Fruit fly (Drosophila melanogaster): ENCODE measurements around the gene Pdss2.

Pdss2 gene

dm6 chr3L:21064587-21064986, 36.9 kb downstream of the Pdss2 start (continued):
- TF ChIP-seq pan (optimal IDR thresholded peaks at IDR 0.05) (no peak), pan (GFP tag; optimal IDR thresholded peaks at IDR 0.05 in 1 of 2, IDR thresholded peaks at IDR 0.05 in 1 of 2) (peak in 1 of 2 experiments; percentile 10), Sin3A (optimal IDR thresholded peaks at IDR 0.05) (no peak)

dm6 chr3L:21065212-21065902, 37.6 kb downstream of the Pdss2 start, which contains the start of gene CG43072:
TSS of gene CG43072 (plus strand) at chr3L:21065852.
- TF ChIP-seq HmgD (GFP tag; optimal IDR thresholded peaks at IDR 0.05) (no peak), onecut (GFP tag; IDR thresholded peaks at IDR 0.05) (no peak), CG6683 (GFP tag; optimal IDR thresholded peaks at IDR 0.05) (no peak), prd (optimal IDR thresholded peaks at IDR 0.05) (no peak), prd (GFP tag; IDR thresholded peaks at IDR 0.05) (no peak), NfI (GFP tag; optimal IDR thresholded peaks at IDR 0.05) (no peak), CG12219 (GFP tag; optimal IDR thresholded peaks at IDR 0.05) (peak; percentile 43), schlank (tag; optimal IDR thresholded peaks at IDR 0.05) (no peak), eyg (GFP tag; optimal IDR thresholded peaks at IDR 0.05) (no peak), stwl (tag; optimal IDR thresholded peaks at IDR 0.05) (peak; percentile 49), Drgx (GFP tag; IDR thresholded peaks at IDR 0.05) (no peak), CG14050 (GFP tag; IDR thresholded peaks at IDR 0.05) (no peak), CG1832 (GFP tag; optimal IDR thresholded peaks at IDR 0.05) (no peak), CG1024 (GFP tag; IDR thresholded peaks at IDR 0.05) (no peak), rib (GFP tag; IDR thresholded peaks at IDR 0.05) (no peak), sna (GFP tag; IDR thresholded peaks at IDR 0.05; ENCODE audit: partially characterized antibody) (no peak), GATAe (GFP tag; conservative IDR thresholded peaks at IDR 0.05) (no peak), CG17612 (GFP tag; IDR thresholded peaks at IDR 0.05) (no peak), mirr (GFP tag; optimal IDR thresholded peaks at IDR 0.05) (peak; percentile 84), Opbp (GFP tag; IDR thresholded peaks at IDR 0.05; ENCODE audit: partially characterized antibody) (0 out of 3 replicates have a peak, but pooled peaks have one; percentile 34), row (GFP tag; IDR thresholded peaks at IDR 0.05) (no peak), trem (tag; optimal IDR thresholded peaks at IDR 0.05) (peak; percentile 4), eve (GFP tag; optimal IDR thresholded peaks at IDR 0.05) (no peak), Ada2b (GFP tag; IDR thresholded peaks at IDR 0.05) (no peak), lola (GFP tag; optimal IDR thresholded peaks at IDR 0.05) (no peak), disco-r (GFP tag; optimal IDR thresholded peaks at IDR 0.05) (no peak), her (GFP tag; optimal IDR thresholded peaks at IDR 0.05) (no peak), run (tag; optimal IDR thresholded peaks at IDR 0.05) (peak; percentile 22), CG12299 (tag; optimal IDR thresholded peaks at IDR 0.05) (peak; percentile 49), grau (tag; optimal IDR thresholded peaks at IDR 0.05) (peak; percentile 27), oc (tag; optimal IDR thresholded peaks at IDR 0.05) (no peak), CG13287 (GFP tag; IDR thresholded peaks at IDR 0.05; ENCODE audit: partially characterized antibody) (peak; percentile 26; the same call in 1 of the 2 replicates), cato (GFP tag; optimal IDR thresholded peaks at IDR 0.05; ENCODE audit: borderline replicate concordance) (no peak), E2f2 (GFP tag; IDR thresholded peaks at IDR 0.05) (no peak), jing (GFP tag; optimal IDR thresholded peaks at IDR 0.05) (no peak), salm (tag; optimal IDR thresholded peaks at IDR 0.05) (peak; percentile 87), CG8089 (GFP tag; optimal IDR thresholded peaks at IDR 0.05) (no peak), Sry-δ (GFP tag; optimal IDR thresholded peaks at IDR 0.05) (no peak), CG3847 (GFP tag; IDR thresholded peaks at IDR 0.05) (no peak), Hmx (GFP tag; optimal IDR thresholded peaks at IDR 0.05) (no peak), abd-A (tag; optimal IDR thresholded peaks at IDR 0.05) (no peak), CG33557 (GFP tag; optimal IDR thresholded peaks at IDR 0.05) (peak; percentile 44), kah (GFP tag; optimal IDR thresholded peaks at IDR 0.05) (peak; percentile 13), Hand (GFP tag; optimal IDR thresholded peaks at IDR 0.05) (peak; percentile 57), CG2120 (GFP tag; optimal IDR thresholded peaks at IDR 0.05) (no peak), CG7839 (tag; optimal IDR thresholded peaks at IDR 0.05) (peak; percentile 3)
